Worm (Caenorhabditis elegans): ENCODE data around the gene K03B8.6.
"Not testable (repeated sequence)": the region's sequence is repeated elsewhere in the genome, so short reads cannot be mapped to it uniquely, and the experiment has no call there.

DNA sequence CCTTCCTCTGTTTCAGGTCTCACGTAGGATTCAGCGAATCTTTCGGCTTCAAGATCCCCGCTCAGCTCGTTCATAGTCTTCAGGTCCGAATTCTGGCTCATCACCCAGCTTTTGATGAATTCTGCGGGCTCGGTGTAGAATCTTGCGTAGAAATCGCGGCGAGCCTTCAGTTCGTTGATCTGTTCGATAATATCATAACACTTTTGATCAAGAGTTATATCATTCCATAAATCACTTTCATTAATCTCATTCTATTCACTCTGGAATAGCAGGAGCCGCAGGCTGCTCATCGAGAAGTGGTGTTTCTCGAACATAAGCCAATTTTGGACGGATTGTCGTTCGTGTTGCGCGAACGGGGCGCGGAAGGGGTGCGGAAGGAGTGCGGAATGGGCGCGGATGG, 12.4 kb upstream of the K03B8.6 start, which contains the start of gene K03B8.4:
- TF ChIP-seq nhr-90 (tag; optimal IDR thresholded peaks at IDR 0.05; ENCODE audit: poor library complexity); aly-2 (tag; optimal IDR thresholded peaks at IDR 0.05); xbp-1 (tag; optimal IDR thresholded peaks at IDR 0.05); ztf-11 (tag; optimal IDR thresholded peaks at IDR 0.05); egl-27 (tag; optimal IDR thresholded peaks at IDR 0.05); pqm-1 (tag; optimal IDR thresholded peaks at IDR 0.05); unc-130 (tag; optimal IDR thresholded peaks at IDR 0.05); hpl-2 (GFP tag; optimal IDR thresholded peaks at IDR 0.05); tbx-2 (tag; optimal IDR thresholded peaks at IDR 0.05); elt-3 (tag; optimal IDR thresholded peaks at IDR 0.05); snpc-4 (tag; optimal IDR thresholded peaks at IDR 0.05); unc-30 (tag; optimal IDR thresholded peaks at IDR 0.05): not testable (repeated sequence)

All from whole organism, L1 larva.